Fruit fly (Drosophila melanogaster) whole organism, embryonic: ENCODE results near the gene bys.
A peak's percentile ranks its signal among the peaks of the same experiment; 100 is the strongest.

Experiments
- Atf3 ChIP-seq: fragments of 200-800 bp; sonication (Bioruptor generic); optimal IDR thresholded peaks from 3 replicates; lab custom pipeline; 2016; ENCODE audit warnings: missing biosample characterization, missing genetic modification characterization
- Atf6 ChIP-seq: fragments of 200-800 bp; sonication (Bioruptor generic); IDR thresholded peaks from 2 replicates; pipeline ENCODE4 v1.3.6; 2022; ENCODE audit warnings: missing biosample characterization, missing genetic modification characterization
- BEAF-32 ChIP-seq: fragments of 200-800 bp; sonication (Bioruptor generic); optimal IDR thresholded peaks from 3 replicates; lab custom pipeline; 2017; ENCODE audit warnings: missing biosample characterization, missing genetic modification characterization, mild to moderate bottlenecking, moderate library complexity, missing genetic modification reagents
- CG1024 ChIP-seq: fragments of 200-800 bp; sonication (Bioruptor generic); IDR thresholded peaks from 2 replicates; pipeline ENCODE4 v1.3.6; 2022; ENCODE audit warnings: missing biosample characterization, missing genetic modification characterization
- CG12236 ChIP-seq: fragments of 200-800 bp; sonication (Bioruptor generic); optimal IDR thresholded peaks from 2 replicates; lab custom pipeline; 2016; ENCODE audit warnings: missing biosample characterization, missing genetic modification characterization
- CG13775 ChIP-seq: fragments of 200-800 bp; sonication (Bioruptor generic); optimal IDR thresholded peaks from 3 replicates; lab custom pipeline; 2017; ENCODE audit warnings: missing biosample characterization, mild to moderate bottlenecking, missing genetic modification characterization
- CG14965 ChIP-seq: fragments of 200-800 bp; sonication (Bioruptor generic); optimal IDR thresholded peaks from 2 replicates; lab custom pipeline; 2016; ENCODE audit warnings: missing biosample characterization, missing genetic modification characterization, borderline replicate concordance
- CG15479 ChIP-seq: fragments of 200-800 bp; sonication (Bioruptor generic); optimal IDR thresholded peaks from 3 replicates; lab custom pipeline; 2019; ENCODE audit warnings: missing biosample characterization, mild to moderate bottlenecking, missing genetic modification characterization, moderate library complexity
- CG15601 ChIP-seq: fragments of 200-800 bp; sonication (Bioruptor generic); optimal IDR thresholded peaks from 3 replicates; lab custom pipeline; 2019; ENCODE audit warnings: missing biosample characterization, mild to moderate bottlenecking, missing genetic modification characterization, moderate library complexity
- CG1647 ChIP-seq: fragments of 200-800 bp; sonication (Bioruptor generic); optimal IDR thresholded peaks from 3 replicates; lab custom pipeline; 2016; ENCODE audit warnings: missing biosample characterization, missing genetic modification characterization
- CG2199 ChIP-seq: fragments of 200-800 bp; sonication (Bioruptor generic); IDR thresholded peaks from 3 replicates; pipeline ENCODE4 v1.3.6; 2022; ENCODE audit warnings: missing biosample characterization, missing genetic modification characterization
- CG2875 ChIP-seq: fragments of 200-800 bp; sonication (Bioruptor generic); optimal IDR thresholded peaks from 2 replicates; lab custom pipeline; 2017; ENCODE audit warnings: missing biosample characterization, mild to moderate bottlenecking, missing genetic modification characterization, missing genetic modification reagents
- CG30020 ChIP-seq: fragments of 200-800 bp; optimal IDR thresholded peaks from 2 replicates; lab custom pipeline; 2019; ENCODE audit warnings: missing biosample characterization, mild to moderate bottlenecking, missing genetic modification characterization, moderate library complexity
- CG34376 ChIP-seq: fragments of 200-800 bp; sonication (Bioruptor generic); optimal IDR thresholded peaks from 2 replicates; lab custom pipeline; 2018; ENCODE audit warnings: missing biosample characterization, mild to moderate bottlenecking, missing genetic modification characterization
- CG3726 ChIP-seq: fragments of 200-800 bp; sonication (Bioruptor generic); IDR thresholded peaks from 3 replicates; pipeline ENCODE4, ENCODE4 v1.3.6; 2022; ENCODE audit warnings: missing biosample characterization, missing genetic modification characterization
- CG4617 ChIP-seq: fragments of 200-800 bp; sonication (Bioruptor generic); optimal IDR thresholded peaks from 3 replicates; lab custom pipeline; 2016; ENCODE audit warnings: missing biosample characterization, missing genetic modification characterization, borderline replicate concordance
- CG5953 ChIP-seq: fragments of 200-800 bp; sonication (Bioruptor generic); IDR thresholded peaks from 2 replicates; pipeline ENCODE4 v1.3.6; 2022; ENCODE audit warnings: missing biosample characterization, missing genetic modification characterization
- CG7963 ChIP-seq: fragments of 200-800 bp; sonication (Bioruptor generic); IDR thresholded peaks from 3 replicates; pipeline ENCODE4 v1.3.6; 2022; ENCODE audit warnings: missing biosample characterization, missing genetic modification characterization; ENCODE audit not compliant: partially characterized antibody
- CG8388 ChIP-seq: fragments of 200-800 bp; sonication (Bioruptor generic); optimal IDR thresholded peaks from 2 replicates; lab custom pipeline; 2019; ENCODE audit warnings: missing biosample characterization, mild to moderate bottlenecking, missing genetic modification characterization, moderate library complexity
- CG9797 ChIP-seq: fragments of 200-800 bp; sonication (Bioruptor generic); optimal IDR thresholded peaks from 3 replicates; lab custom pipeline; 2018; ENCODE audit warnings: missing biosample characterization, mild to moderate bottlenecking, missing genetic modification characterization
- CG9876 ChIP-seq: fragments of 200-800 bp; sonication (Bioruptor generic); optimal IDR thresholded peaks from 2 replicates; lab custom pipeline; 2016; ENCODE audit warnings: missing biosample characterization, missing genetic modification characterization
- CHES-1-like ChIP-seq: fragments of 200-800 bp; sonication (Bioruptor generic); optimal IDR thresholded peaks from 2 replicates; lab custom pipeline; 2016; ENCODE audit warnings: missing biosample characterization, missing genetic modification characterization
- Chrac-16 ChIP-seq: fragments of 200-800 bp; sonication (Bioruptor generic); optimal IDR thresholded peaks from 3 replicates; lab custom pipeline; 2016; ENCODE audit warnings: missing biosample characterization, missing genetic modification characterization
- D ChIP-seq, 2 experiments: fragments of 200-800 bp in 1 of 2; fragments of >200 bp in 1 of 2; sonication (Bioruptor generic) in 1 of 2; optimal IDR thresholded peaks; 2 replicates in 1 of 2; 3 replicates in 1 of 2; lab custom pipeline; 2017; ENCODE audit warnings: mild to moderate bottlenecking in 1 of 2, missing biosample characterization in 1 of 2, missing genetic modification characterization in 1 of 2, missing genetic modification reagents in 1 of 2
- Dad ChIP-seq: fragments of 200-800 bp; sonication (Bioruptor generic); optimal IDR thresholded peaks from 3 replicates; lab custom pipeline; 2016; ENCODE audit warnings: missing biosample characterization, missing genetic modification characterization
- Dip2 ChIP-seq: fragments of 200-800 bp; sonication (Bioruptor generic); IDR thresholded peaks from 2 replicates; pipeline ENCODE4 v1.3.6; 2022; ENCODE audit warnings: missing biosample characterization, missing genetic modification characterization
- Doc2 ChIP-seq: fragments of 200-800 bp; sonication (Bioruptor generic); IDR thresholded peaks from 2 replicates; pipeline ENCODE4 v1.3.6; 2022; ENCODE audit warnings: missing biosample characterization, missing genetic modification characterization
- ERR ChIP-seq: fragments of 200-800 bp; sonication (Bioruptor generic); optimal IDR thresholded peaks from 2 replicates; lab custom pipeline; 2016; ENCODE audit warnings: missing biosample characterization, missing genetic modification characterization
- Gug ChIP-seq: fragments of 200-800 bp; sonication (Bioruptor generic); IDR thresholded peaks from 4 replicates; pipeline ENCODE4 v1.3.6; 2022; ENCODE audit warnings: missing biosample characterization, missing genetic modification characterization
- Mrtf ChIP-seq: fragments of 200-800 bp; sonication (Bioruptor generic); IDR thresholded peaks from 3 replicates; pipeline ENCODE4 v1.3.6; 2022; ENCODE audit warnings: missing biosample characterization, missing genetic modification characterization
- PHDP ChIP-seq: fragments of 200-800 bp; sonication (Bioruptor generic); optimal IDR thresholded peaks from 3 replicates; lab custom pipeline; 2018; ENCODE audit warnings: missing biosample characterization, mild to moderate bottlenecking, missing genetic modification characterization, moderate library complexity
- Scr ChIP-seq: fragments of 200-800 bp; sonication (Bioruptor generic); IDR thresholded peaks from 2 replicates; pipeline ENCODE4 v1.3.6; 2022; ENCODE audit warnings: missing biosample characterization, missing genetic modification characterization; ENCODE audit not compliant: partially characterized antibody
- Side ChIP-seq: fragments of 200-800 bp; sonication (Bioruptor generic); optimal IDR thresholded peaks from 2 replicates; lab custom pipeline; 2016; ENCODE audit warnings: missing biosample characterization, missing genetic modification characterization
- Sry-δ ChIP-seq: fragments of 200-800 bp; sonication (Bioruptor generic); optimal IDR thresholded peaks from 2 replicates; lab custom pipeline; 2016; ENCODE audit warnings: missing biosample characterization, missing genetic modification characterization
- TFAM ChIP-seq: fragments of 200-800 bp; sonication (Bioruptor generic); optimal IDR thresholded peaks from 2 replicates; lab custom pipeline; 2017; ENCODE audit warnings: missing biosample characterization, missing genetic modification characterization, inconsistent platforms
- dmrt99B ChIP-seq: fragments of 200-800 bp; sonication (Bioruptor generic); optimal IDR thresholded peaks from 2 replicates; lab custom pipeline; 2018; ENCODE audit warnings: missing biosample characterization, mild to moderate bottlenecking, missing genetic modification characterization, moderate library complexity
- ewg ChIP-seq: fragments of 200-800 bp; sonication (Bioruptor generic); optimal IDR thresholded peaks from 3 replicates; lab custom pipeline; 2017; ENCODE audit warnings: mild to moderate bottlenecking, missing biosample characterization, missing genetic modification reagents, missing genetic modification characterization
- fd102C ChIP-seq: fragments of 200-800 bp; sonication (Bioruptor generic); optimal IDR thresholded peaks from 2 replicates; lab custom pipeline; 2018; ENCODE audit warnings: missing biosample characterization, mild to moderate bottlenecking, missing genetic modification characterization, moderate library complexity
- hbn ChIP-seq: fragments of 200-800 bp; sonication (Bioruptor generic); IDR thresholded peaks from 2 replicates; pipeline ENCODE4 v1.3.6; 2022; ENCODE audit warnings: missing biosample characterization, missing genetic modification characterization; ENCODE audit not compliant: partially characterized antibody
- lbe ChIP-seq: fragments of 200-800 bp; sonication (Bioruptor generic); optimal IDR thresholded peaks from 2 replicates; lab custom pipeline; 2016; ENCODE audit warnings: missing biosample characterization, mild to moderate bottlenecking, missing genetic modification characterization
- mirr ChIP-seq: fragments of 200-800 bp; sonication (Bioruptor generic); optimal IDR thresholded peaks from 3 replicates; lab custom pipeline; 2018; ENCODE audit warnings: missing biosample characterization, mild to moderate bottlenecking, missing genetic modification characterization
- prd ChIP-seq, 3 experiments: fragments of >200 bp in 2 of 3; fragments of 200-800 bp in 1 of 3; sonication (Bioruptor generic) in 1 of 3; optimal IDR thresholded peaks in 2 of 3; IDR thresholded peaks in 1 of 3; 2 replicates in 2 of 3; 3 replicates in 1 of 3; pipeline versions ENCODE4 v1.3.6 to Lab custom; 2017 to 2022; ENCODE audit warnings: missing biosample characterization in 1 of 3, missing genetic modification characterization in 1 of 3
- ro ChIP-seq: fragments of 200-800 bp; sonication (Bioruptor generic); IDR thresholded peaks from 2 replicates; pipeline ENCODE4 v1.3.6; 2022; ENCODE audit warnings: missing biosample characterization, missing genetic modification characterization
- sens ChIP-seq: fragments of 200-800 bp; sonication (Bioruptor generic); peaks from one replicate; lab custom pipeline; 2016; ENCODE audit warnings: missing biosample characterization, missing genetic modification characterization
- sima ChIP-seq: fragments of 200-800 bp; sonication (Bioruptor generic); optimal IDR thresholded peaks from 2 replicates; lab custom pipeline; 2016; ENCODE audit warnings: missing biosample characterization, missing genetic modification characterization
- tap ChIP-seq: fragments of 200-800 bp; optimal IDR thresholded peaks from 3 replicates; lab custom pipeline; 2019; ENCODE audit warnings: missing biosample characterization, mild to moderate bottlenecking, missing genetic modification characterization, moderate library complexity
- zen2 ChIP-seq: fragments of 200-800 bp; sonication (Bioruptor generic); IDR thresholded peaks from 3 replicates; pipeline ENCODE4 v1.3.6; 2022; ENCODE audit warnings: missing biosample characterization, missing genetic modification characterization; ENCODE audit not compliant: partially characterized antibody

Gene bys

DNA sequence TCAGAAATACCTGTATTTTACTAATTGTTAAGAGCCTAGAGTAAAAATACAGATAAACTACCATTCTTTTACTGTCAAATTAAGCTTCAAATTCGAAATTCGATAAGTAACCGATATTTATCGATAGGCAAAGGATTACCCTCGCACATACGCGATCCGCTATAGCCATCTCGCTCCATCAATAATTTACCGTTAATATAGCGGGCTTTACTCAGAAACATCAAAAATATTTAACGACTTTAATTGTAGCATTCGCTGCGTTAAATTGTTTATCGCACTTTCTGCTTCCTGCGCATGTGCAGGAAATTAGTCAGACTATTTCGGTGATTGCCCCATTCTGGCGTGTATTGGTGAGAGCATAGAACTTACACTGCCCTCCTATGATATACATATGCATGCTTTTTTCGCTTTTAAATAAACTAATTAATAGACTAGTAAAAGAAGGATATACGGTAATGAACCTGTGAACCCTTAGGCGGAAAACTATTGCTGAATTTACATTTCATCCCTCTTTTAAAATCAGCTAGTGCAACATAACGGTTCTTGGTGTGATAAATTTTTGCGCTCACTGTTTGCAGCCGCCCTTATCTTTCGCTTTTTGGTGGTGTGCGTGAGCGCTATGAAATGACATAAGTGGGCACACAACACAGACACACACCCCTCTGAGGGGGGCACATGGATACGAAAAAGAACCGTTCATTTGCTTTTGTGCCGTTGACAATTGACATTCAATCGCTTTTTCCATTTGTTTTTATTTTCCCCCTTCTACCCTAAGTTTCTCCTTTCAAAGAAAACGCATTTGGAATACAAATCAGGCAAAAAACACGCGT lies 6.8 kb downstream of the bys start, which contains the start of the genes dpr14 and spidey (continued):
- TF ChIP-seq CG1647 (peak; percentile 81), CG14965 (GFP tag; lab: Kevin White, UChicago) (peak; percentile 36), ro (GFP tag; lab: Robert Waterston, UW) (peak; percentile 42; the same call in 1 of the 2 replicates), Atf3 (GFP tag; lab: Kevin White, UChicago) (peak; percentile 89), CG34376 (GFP tag; lab: Kevin White, UChicago) (peak; percentile 95), CG2875 (peak; percentile 86), prd (optimal IDR thresholded peaks at IDR 0.05; lab: Kevin White, UChicago) (no peak), prd (GFP tag; IDR thresholded peaks at IDR 0.05; lab: Robert Waterston, UW) (peak; percentile 93), CG9797 (GFP tag; lab: Kevin White, UChicago) (peak; percentile 22), Doc2 (GFP tag; lab: Robert Waterston, UW) (no peak; the same call in 1 of the 2 replicates), Atf6 (GFP tag; lab: Robert Waterston, UW) (peak; percentile 91), D (optimal IDR thresholded peaks at IDR 0.05; lab: Kevin White, UChicago) (no peak), D (GFP tag; optimal IDR thresholded peaks at IDR 0.05; lab: Kevin White, UChicago) (peak; percentile 86), Side (GFP tag; lab: Kevin White, UChicago) (peak; percentile 87), CG2199 (peak; percentile 62; the same call in 1 of the 3 replicates), sens (GFP tag; lab: Kevin White, UChicago) (peak; percentile 97), lbe (GFP tag; lab: Kevin White, UChicago) (peak; percentile 71), hbn (GFP tag; lab: Robert Waterston, UW) (no peak), fd102C (GFP tag; lab: Kevin White, UChicago) (peak; percentile 37), Sry-δ (GFP tag; lab: Kevin White, UChicago) (peak; percentile 45), Mrtf (GFP tag; lab: Robert Waterston, UW) (peak; percentile 86), PHDP (tag; lab: Kevin White, UChicago) (peak; percentile 93), ewg (GFP tag; lab: Kevin White, UChicago) (peak; percentile 89), CG1024 (GFP tag; lab: Robert Waterston, UW) (peak; percentile 61), mirr (GFP tag; lab: Kevin White, UChicago) (peak; percentile 88), CG12236 (peak; percentile 72), Dad (GFP tag; lab: Kevin White, UChicago) (peak; percentile 79), sima (GFP tag; lab: Kevin White, UChicago) (peak; percentile 47), Dip2 (0 out of 2 replicates have a peak, but pooled peaks have one; percentile 31), BEAF-32 (GFP tag; lab: Kevin White, UChicago) (peak; percentile 50), Gug (GFP tag; lab: Robert Waterston, UW) (peak; percentile 88), TFAM (GFP tag; lab: Kevin White, UChicago) (peak; percentile 50), CHES-1-like (peak; percentile 89), CG7963 (GFP tag; lab: Robert Waterston, UW) (0 out of 3 replicates have a peak, but pooled peaks have one; percentile 8), CG30020 (peak; percentile 56), zen2 (GFP tag; lab: Robert Waterston, UW) (no peak), CG15479 (GFP tag; lab: Kevin White, UChicago) (peak; percentile 9), dmrt99B (tag; lab: Kevin White, UChicago) (peak; percentile 94), CG4617 (GFP tag; lab: Kevin White, UChicago) (peak; percentile 60), Scr (peak; percentile 55), CG3726 (GFP tag; lab: Robert Waterston, UW) (peak; percentile 72; the same call in 2 of the 3 replicates), CG9876 (GFP tag; lab: Kevin White, UChicago) (peak; percentile 73), Chrac-16 (GFP tag; lab: Kevin White, UChicago) (peak; percentile 81), CG13775 (GFP tag; lab: Kevin White, UChicago) (peak; percentile 86), CG15601 (peak; percentile 84), ERR (GFP tag; lab: Kevin White, UChicago) (peak; percentile 77), CG5953 (GFP tag; lab: Robert Waterston, UW) (peak; percentile 72), tap (tag; lab: Kevin White, UChicago) (peak; percentile 91), CG8388 (GFP tag; lab: Kevin White, UChicago) (peak; percentile 100)
